Worm (Caenorhabditis elegans) whole organism, L4/young adult: ENCODE results near the gene F38H4.4.

ENCODE experiments used
- W03F9.2 ChIP-seq: fragments of 150-350 bp; optimal IDR thresholded peaks from 2 replicates; lab custom pipeline; 2014; ENCODE audit warnings: missing biosample characterization, missing genetic modification characterization
- him-1 ChIP-seq: sonication (generic microtip); optimal IDR thresholded peaks from 2 replicates; lab custom pipeline; 2016; ENCODE audit warnings: missing genotype, missing genetic modification reagents, missing genetic modification characterization, missing compliant biosample characterization

ce11 chrIV:11847771-11848312 lies at the start of gene F38H4.4, which contains the start of gene F38H4.6:
- no peak for TF ChIP-seq W03F9.2 (tag; lab: Kevin White, UChicago)
- TF ChIP-seq him-1 (tag; lab: Kevin White, UChicago) = no peak
